Fruit fly (Drosophila melanogaster): ENCODE data around the gene CG44085.

DNA sequence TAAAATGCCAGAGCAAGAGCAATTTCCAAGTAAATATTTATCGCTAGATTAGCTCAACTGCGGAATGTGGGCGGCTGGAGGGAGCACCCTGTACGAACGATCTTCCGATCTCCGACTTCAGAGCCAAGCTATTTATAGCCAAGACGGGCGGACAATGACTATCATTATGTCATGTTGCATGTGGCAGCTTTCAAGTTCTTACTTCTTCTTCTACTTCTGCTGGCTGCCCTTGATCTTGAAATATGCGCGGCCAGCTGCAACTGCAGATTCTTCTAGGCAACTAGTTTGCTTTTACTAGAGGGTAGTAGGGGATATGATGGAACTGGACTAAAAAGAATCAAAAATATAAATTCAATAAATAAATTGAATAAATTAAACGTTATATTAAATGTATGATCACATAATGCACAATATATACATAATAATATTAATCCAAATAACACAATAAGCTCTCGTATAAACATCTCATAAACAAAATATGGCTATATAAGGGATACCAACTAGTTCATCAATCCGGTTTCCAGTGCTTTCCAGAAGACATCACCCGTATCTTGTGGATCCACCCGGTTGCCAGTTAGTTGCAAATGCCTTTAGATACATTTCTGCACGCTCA is 7.3 kb downstream of the CG44085 start:
- TF ChIP-seq CG8478 (optimal IDR thresholded peaks at IDR 0.05) (no peak), CTCF (optimal IDR thresholded peaks at IDR 0.05) (no peak)
